Fruit fly (Drosophila melanogaster): ENCODE measurements around the gene CG11714.

CG11714 gene

DNA sequence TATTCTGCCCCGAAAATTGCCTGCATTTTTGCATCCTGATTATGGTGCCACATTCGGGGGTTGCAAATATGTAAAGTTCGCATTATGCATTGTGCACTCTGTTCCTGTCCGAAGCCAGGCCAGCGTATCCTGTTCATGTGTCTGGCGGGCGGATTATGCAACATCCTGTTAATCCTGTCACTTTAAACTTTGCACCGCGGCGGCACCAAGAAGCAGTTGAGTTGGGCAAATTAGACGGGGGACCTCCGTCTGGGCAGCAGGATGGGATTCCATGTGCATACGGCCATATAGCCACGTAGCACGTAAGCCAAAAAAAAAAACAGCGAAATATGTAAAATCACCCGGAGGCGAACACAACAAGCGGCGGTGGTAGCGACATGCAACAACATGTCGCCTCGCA, 33.0 kb downstream of the CG11714 start:
- TF ChIP-seq ttk (GFP tag; IDR thresholded peaks at IDR 0.05) (no peak), stc (GFP tag; IDR thresholded peaks at IDR 0.05) (no peak), grn (GFP tag; optimal IDR thresholded peaks at IDR 0.05) (no peak), p53 (GFP tag; optimal IDR thresholded peaks at IDR 0.05) (peak; percentile 85), lov (optimal IDR thresholded peaks at IDR 0.05) (no peak), lov (GFP tag; IDR thresholded peaks at IDR 0.05) (0 out of 3 replicates have a peak, but pooled peaks have one; percentile 66), org-1 (GFP tag; optimal IDR thresholded peaks at IDR 0.05) (no peak), CG11398 (GFP tag; optimal IDR thresholded peaks at IDR 0.05) (peak; percentile 1), chm (GFP tag; IDR thresholded peaks at IDR 0.05) (peak; percentile 74; the same call in 1 of the 2 replicates), ash1 (GFP tag; optimal IDR thresholded peaks at IDR 0.05) (peak; percentile 2), Ssrp (tag; optimal IDR thresholded peaks at IDR 0.05) (no peak), CG15479 (GFP tag; optimal IDR thresholded peaks at IDR 0.05) (peak; percentile 35), nerfin-2 (GFP tag; IDR thresholded peaks at IDR 0.05; ENCODE audit: partially characterized antibody) (no peak), sob (GFP tag; IDR thresholded peaks at IDR 0.05) (no peak), pb (GFP tag; optimal IDR thresholded peaks at IDR 0.05) (no peak), ci (GFP tag; IDR thresholded peaks at IDR 0.05) (0 out of 3 replicates have a peak, but pooled peaks have one; percentile 18), gfzf (GFP tag; optimal IDR thresholded peaks at IDR 0.05) (no peak), tna (GFP tag; IDR thresholded peaks at IDR 0.05; ENCODE audit: partially characterized antibody) (0 out of 2 replicates have a peak, but pooled peaks have one; percentile 26), H15 (GFP tag; IDR thresholded peaks at IDR 0.05) (0 out of 3 replicates have a peak, but pooled peaks have one; percentile 20), gem (tag; optimal IDR thresholded peaks at IDR 0.05) (no peak), Pdp1 (GFP tag; optimal IDR thresholded peaks at IDR 0.05) (peak in 1 of 2 experiments; percentile 24), mirr (GFP tag; optimal IDR thresholded peaks at IDR 0.05) (no peak), Bgb (GFP tag; IDR thresholded peaks at IDR 0.05; ENCODE audit: partially characterized antibody) (no peak), vnd (GFP tag; IDR thresholded peaks at IDR 0.05; ENCODE audit: partially characterized antibody) (no peak), Dad (GFP tag; optimal IDR thresholded peaks at IDR 0.05) (no peak), Med (GFP tag) (peak; percentile 65), oc (tag; optimal IDR thresholded peaks at IDR 0.05) (no peak)

DNA sequence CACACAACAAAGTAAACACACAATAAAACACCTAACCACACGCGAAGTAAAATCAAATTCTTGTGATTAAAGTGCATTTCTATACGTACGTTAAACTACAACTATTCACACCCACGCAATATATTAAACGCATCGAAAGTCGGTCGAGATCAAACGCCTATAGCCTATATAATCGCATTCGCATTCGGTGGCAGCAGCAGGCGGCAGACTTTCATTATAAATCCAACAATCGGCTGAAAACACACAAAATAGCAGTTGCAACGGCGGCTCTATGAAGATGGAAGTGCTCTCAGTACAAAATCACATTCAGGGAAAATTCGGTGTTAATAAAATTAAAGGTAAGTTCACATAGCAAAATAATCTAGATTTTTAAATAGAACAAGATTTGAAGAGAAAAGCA, 34.2 kb downstream of the CG11714 start:
- peak; percentile 65 for TF ChIP-seq chm (GFP tag; IDR thresholded peaks at IDR 0.05)
- peak; percentile 55; the same call in 2 of the 3 replicates for TF ChIP-seq CG2199 (GFP tag; IDR thresholded peaks at IDR 0.05)
- no peak for TF ChIP-seq CG6813 (GFP tag; optimal IDR thresholded peaks at IDR 0.05)
- TF ChIP-seq Med (GFP tag) = peak; percentile 73

DNA sequence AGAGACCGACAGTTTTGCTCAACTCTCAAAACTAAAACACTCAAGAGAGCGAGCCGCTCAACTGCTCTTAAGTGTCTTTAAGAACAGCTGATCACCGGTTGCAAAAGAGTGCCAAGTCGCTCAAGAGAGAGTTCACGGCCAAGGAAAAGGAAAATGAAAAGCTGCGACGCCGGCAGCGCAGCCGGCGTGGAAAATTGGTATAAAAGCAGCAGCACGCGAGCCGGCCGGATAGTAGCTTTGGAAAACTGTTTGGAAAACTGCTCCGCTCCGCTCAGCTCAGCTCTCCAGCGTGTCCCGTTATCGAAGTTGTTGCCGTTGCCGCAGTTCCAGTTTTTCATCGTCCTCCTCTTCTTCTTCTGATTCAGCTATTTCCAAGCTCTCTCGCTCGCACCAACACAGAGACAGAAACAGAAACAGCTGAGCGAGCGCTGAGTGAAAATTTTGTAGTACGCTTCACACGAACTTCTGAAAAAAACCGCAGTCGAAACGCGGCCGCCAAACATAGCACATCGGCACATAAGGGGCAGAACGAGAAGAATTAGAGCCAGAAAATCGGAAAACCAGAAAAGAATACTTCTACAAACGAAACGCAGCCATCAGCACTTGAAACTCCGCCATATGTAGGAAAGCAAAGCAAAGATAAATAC, 35.1 kb downstream of the CG11714 start, which contains the start of gene chrb:
TSS of gene chrb (plus strand) at position 224 of the 647 bp plus-strand sequence.
- TF ChIP-seq CG8388 (GFP tag; optimal IDR thresholded peaks at IDR 0.05) (peak; percentile 27), CG10147 (GFP tag; optimal IDR thresholded peaks at IDR 0.05) (peak; percentile 41), ase (GFP tag; IDR thresholded peaks at IDR 0.05) (no peak), CG17186 (GFP tag; optimal IDR thresholded peaks at IDR 0.05) (no peak), Abd-B (GFP tag; optimal IDR thresholded peaks at IDR 0.05) (no peak), CG8359 (GFP tag; optimal IDR thresholded peaks at IDR 0.05; ENCODE audit: borderline replicate concordance) (peak; percentile 43), CG2678 (tag; optimal IDR thresholded peaks at IDR 0.05) (peak; percentile 47), CG11398 (GFP tag; optimal IDR thresholded peaks at IDR 0.05) (peak; percentile 43), CG12219 (GFP tag; optimal IDR thresholded peaks at IDR 0.05) (peak; percentile 38), HmgZ (tag; optimal IDR thresholded peaks at IDR 0.05) (peak; percentile 46), fru (optimal IDR thresholded peaks at IDR 0.05) (no peak), fd102C (GFP tag; optimal IDR thresholded peaks at IDR 0.05) (no peak), slp2 (GFP tag; optimal IDR thresholded peaks at IDR 0.05) (peak; percentile 40), sug (tag; optimal IDR thresholded peaks at IDR 0.05) (peak; percentile 37), CG12155 (GFP tag; optimal IDR thresholded peaks at IDR 0.05) (no peak), Oli (tag; optimal IDR thresholded peaks at IDR 0.05) (peak; percentile 26), CG1602 (GFP tag; optimal IDR thresholded peaks at IDR 0.05) (no peak), CG14965 (GFP tag; optimal IDR thresholded peaks at IDR 0.05; ENCODE audit: borderline replicate concordance) (no peak), Usf (GFP tag; optimal IDR thresholded peaks at IDR 0.05) (no peak), Dad (GFP tag; optimal IDR thresholded peaks at IDR 0.05) (peak; percentile 36), wek (GFP tag; optimal IDR thresholded peaks at IDR 0.05) (peak; percentile 44)
